Worm (Caenorhabditis elegans) whole organism, late embryonic: ENCODE results near the gene math-24.

Experiments
- C08G9.2 ChIP-seq: sonication (generic microtip); optimal IDR thresholded peaks from 2 replicates; lab custom pipeline; 2016; ENCODE audit warnings: mild to moderate bottlenecking, missing genetic modification characterization, moderate library complexity, missing compliant biosample characterization
- F13H6.1 ChIP-seq: sonication (generic microtip); optimal IDR thresholded peaks from 2 replicates; lab custom pipeline; 2016; ENCODE audit warnings: missing genetic modification characterization, missing compliant biosample characterization
- K02D7.2 ChIP-seq: sonication (generic microtip); optimal IDR thresholded peaks from 2 replicates; lab custom pipeline; 2017; ENCODE audit warnings: mild to moderate bottlenecking, missing genetic modification characterization, missing compliant biosample characterization
- K09A11.1 ChIP-seq: sonication (generic microtip); optimal IDR thresholded peaks from 2 replicates; lab custom pipeline; 2017; ENCODE audit warnings: antibody characterized with exemption, mild to moderate bottlenecking, missing genetic modification characterization, missing compliant biosample characterization; ENCODE audit not compliant: insufficient read depth
- T23F11.4 ChIP-seq: fragments of 200-800 bp; sonication (Bioruptor generic); optimal IDR thresholded peaks from 2 replicates; lab custom pipeline; 2018; ENCODE audit warnings: mild to moderate bottlenecking, missing genetic modification characterization, missing compliant biosample characterization
- ahr-1 ChIP-seq: sonication (generic microtip); optimal IDR thresholded peaks from 2 replicates; lab custom pipeline; 2016; ENCODE audit warnings: missing genetic modification characterization, missing compliant biosample characterization
- ama-1 ChIP-seq: fragments of 150-350 bp; optimal IDR thresholded peaks from 2 replicates; lab custom pipeline; 2014
- ceh-14 ChIP-seq: sonication (generic microtip); optimal IDR thresholded peaks from 2 replicates; lab custom pipeline; 2016; ENCODE audit warnings: missing genotype, missing genetic modification characterization, missing compliant biosample characterization
- ceh-18 ChIP-seq: sonication (generic microtip); optimal IDR thresholded peaks from 2 replicates; lab custom pipeline; 2016; ENCODE audit warnings: missing genetic modification characterization, missing compliant biosample characterization
- ceh-2 ChIP-seq: sonication (generic microtip); optimal IDR thresholded peaks from 2 replicates; lab custom pipeline; 2016; ENCODE audit warnings: missing genotype, missing genetic modification characterization, missing compliant biosample characterization
- ceh-22 ChIP-seq: sonication (generic microtip); optimal IDR thresholded peaks from 2 replicates; lab custom pipeline; 2017; ENCODE audit warnings: missing biosample characterization, missing genetic modification characterization
- ceh-30 ChIP-seq: fragments of 150-350 bp; optimal IDR thresholded peaks from 2 replicates; lab custom pipeline; 2014; ENCODE audit warnings: missing biosample characterization, missing genetic modification characterization
- ceh-31 ChIP-seq: sonication (generic microtip); optimal IDR thresholded peaks from 2 replicates; lab custom pipeline; 2016; ENCODE audit warnings: missing genetic modification characterization, missing compliant biosample characterization
- ceh-6 ChIP-seq: fragments of 200-800 bp; sonication (Bioruptor generic); optimal IDR thresholded peaks from 2 replicates; lab custom pipeline; 2018; ENCODE audit warnings: mild to moderate bottlenecking, missing genetic modification characterization, missing compliant biosample characterization
- che-1 ChIP-seq: sonication (generic microtip); optimal IDR thresholded peaks from 2 replicates; lab custom pipeline; 2016; ENCODE audit warnings: mild to moderate bottlenecking, missing genetic modification characterization, missing compliant biosample characterization
- dmd-4 ChIP-seq: sonication (generic microtip); optimal IDR thresholded peaks from 2 replicates; lab custom pipeline; 2016; ENCODE audit warnings: borderline replicate concordance, missing genetic modification characterization, missing compliant biosample characterization
- elt-2 ChIP-seq: sonication (generic microtip); optimal IDR thresholded peaks from 2 replicates; lab custom pipeline; 2016; ENCODE audit warnings: missing genetic modification reagents, missing genetic modification characterization, missing compliant biosample characterization
- eyg-1 ChIP-seq: sonication (generic microtip); optimal IDR thresholded peaks from 2 replicates; lab custom pipeline; 2016; ENCODE audit warnings: missing genotype, missing genetic modification characterization, missing compliant biosample characterization
- fax-1 ChIP-seq: sonication (generic microtip); optimal IDR thresholded peaks from 2 replicates; lab custom pipeline; 2016; ENCODE audit warnings: missing genotype, missing genetic modification characterization, missing compliant biosample characterization
- fkh-10 ChIP-seq: fragments of 150-350 bp; optimal IDR thresholded peaks from 2 replicates; lab custom pipeline; 2014; ENCODE audit warnings: missing biosample characterization, missing genetic modification reagents, missing genetic modification characterization
- hlh-13 ChIP-seq: fragments of 200-800 bp; sonication (Bioruptor generic); optimal IDR thresholded peaks from 2 replicates; lab custom pipeline; 2018; ENCODE audit warnings: mild to moderate bottlenecking, missing genetic modification characterization, missing compliant biosample characterization
- hlh-15 ChIP-seq: sonication (generic microtip); optimal IDR thresholded peaks from 2 replicates; lab custom pipeline; 2016; ENCODE audit warnings: missing genetic modification characterization, missing compliant biosample characterization
- hlh-6 ChIP-seq: sonication (generic microtip); optimal IDR thresholded peaks from 2 replicates; lab custom pipeline; 2016; ENCODE audit warnings: missing genotype, missing genetic modification characterization, missing compliant biosample characterization
- lim-6 ChIP-seq: sonication (generic microtip); optimal IDR thresholded peaks from 2 replicates; lab custom pipeline; 2016; ENCODE audit warnings: missing genetic modification characterization, missing compliant biosample characterization
- lin-11 ChIP-seq: fragments of 200-800 bp; sonication (Bioruptor generic); optimal IDR thresholded peaks from 2 replicates; lab custom pipeline; 2018; ENCODE audit warnings: mild to moderate bottlenecking, missing genetic modification characterization, missing compliant biosample characterization
- mec-3 ChIP-seq: sonication (generic microtip); optimal IDR thresholded peaks from 2 replicates; lab custom pipeline; 2016; ENCODE audit warnings: borderline replicate concordance, missing genetic modification characterization, missing compliant biosample characterization
- nfya-1 ChIP-seq: sonication (generic microtip); optimal IDR thresholded peaks from 2 replicates; lab custom pipeline; 2017; ENCODE audit warnings: missing genetic modification characterization, mild to moderate bottlenecking, missing compliant biosample characterization, antibody characterized with exemption, moderate library complexity
- nhr-11 ChIP-seq: fragments of 150-350 bp; optimal IDR thresholded peaks from 2 replicates; lab custom pipeline; 2014; ENCODE audit warnings: missing biosample characterization, missing genetic modification characterization
- nhr-232 ChIP-seq: sonication (generic microtip); optimal IDR thresholded peaks from 2 replicates; lab custom pipeline; 2016; ENCODE audit warnings: missing genetic modification characterization, missing compliant biosample characterization
- odd-2 ChIP-seq: sonication (generic microtip); optimal IDR thresholded peaks from 2 replicates; lab custom pipeline; 2017; ENCODE audit warnings: antibody characterized with exemption, mild to moderate bottlenecking, missing genetic modification characterization, missing compliant biosample characterization
- pax-1 ChIP-seq: fragments of 150-350 bp; optimal IDR thresholded peaks from 2 replicates; lab custom pipeline; 2014; ENCODE audit warnings: missing biosample characterization, missing genetic modification characterization
- pha-4 ChIP-seq: fragments of 150-350 bp; optimal IDR thresholded peaks from 2 replicates; lab custom pipeline; 2018; ENCODE audit warnings: missing biosample characterization, missing genetic modification reagents, missing genetic modification characterization
- pqm-1 ChIP-seq: sonication (generic microtip); optimal IDR thresholded peaks from 2 replicates; lab custom pipeline; 2016; ENCODE audit warnings: missing genetic modification characterization, missing compliant biosample characterization
- rnt-1 ChIP-seq: sonication (generic microtip); optimal IDR thresholded peaks from 2 replicates; lab custom pipeline; 2016; ENCODE audit warnings: missing genetic modification characterization, missing compliant biosample characterization
- syd-9 ChIP-seq: sonication (generic microtip); optimal IDR thresholded peaks from 2 replicates; lab custom pipeline; 2016; ENCODE audit warnings: mild to moderate bottlenecking, missing genetic modification characterization, moderate library complexity, missing compliant biosample characterization
- tbx-2 ChIP-seq: sonication (generic microtip); optimal IDR thresholded peaks from 2 replicates; lab custom pipeline; 2016; ENCODE audit warnings: missing genetic modification characterization, missing compliant biosample characterization
- unc-42 ChIP-seq: sonication (generic microtip); optimal IDR thresholded peaks from 2 replicates; lab custom pipeline; 2016; ENCODE audit warnings: missing genotype, missing genetic modification characterization, missing compliant biosample characterization
- unc-86 ChIP-seq: sonication (generic microtip); optimal IDR thresholded peaks from 2 replicates; lab custom pipeline; 2016; ENCODE audit warnings: missing genetic modification characterization, missing compliant biosample characterization
- ztf-16 ChIP-seq: sonication (generic microtip); optimal IDR thresholded peaks from 2 replicates; lab custom pipeline; 2017; ENCODE audit warnings: missing genetic modification characterization, missing compliant biosample characterization

Gene math-24

ce11 chrII:1899934-1900333 is at the start of gene math-24:
TSS of gene math-24 (plus strand) at chrII:1900234.
- TF ChIP-seq pax-1 (tag; lab: Kevin White, UChicago): no peak
- TF ChIP-seq ahr-1: no peak
- TF ChIP-seq ceh-14 (tag; lab: Kevin White, UChicago): no peak
- TF ChIP-seq unc-86 (tag; lab: Kevin White, UChicago): no peak
- no peak for TF ChIP-seq nhr-11 (tag; lab: Kevin White, UChicago)
- no peak for TF ChIP-seq nhr-232 (tag; lab: Kevin White, UChicago)
- no peak for TF ChIP-seq K02D7.2
- no peak for TF ChIP-seq dmd-4 (tag; lab: Kevin White, UChicago)
- TF ChIP-seq rnt-1 (tag; lab: Kevin White, UChicago): no peak
- TF ChIP-seq ceh-31 (tag; lab: Kevin White, UChicago): no peak
- no peak for TF ChIP-seq fkh-10
- no peak for TF ChIP-seq ceh-6 (GFP tag; lab: Kevin White, UChicago)

- TF ChIP-seq ceh-22 (tag; lab: Kevin White, UChicago) (no peak), nfya-1 (tag; lab: Kevin White, UChicago) (no peak), hlh-15 (no peak)
- TF ChIP-seq, all 69 proteins: peak for 0
These were observed 49.7 kb upstream of the math-24 start, which contains the start of gene fbxb-96 for ce11 chrII:1850299-1850698. TSS of gene fbxb-96 (minus strand) at chrII:1850399.

- TF ChIP-seq rnt-1 (tag; lab: Kevin White, UChicago) (no peak), odd-2 (no peak), elt-2 (tag; lab: Kevin White, UChicago) (peak; percentile 89), ama-1 (lab: Kevin White, UChicago) (no peak)
These were observed 49.2 kb upstream of the math-24 start, which contains the start of gene C52E2.3 for ce11 chrII:1850840-1851294. TSS of gene C52E2.3 (plus strand) at chrII:1851244.

- TF ChIP-seq elt-2 (tag; lab: Kevin White, UChicago) (peak; percentile 99), ceh-18 (tag; lab: Kevin White, UChicago) (no peak), fkh-10 (no peak), K09A11.1 (tag; lab: Kevin White, UChicago) (no peak), hlh-6 (no peak), che-1 (tag; lab: Kevin White, UChicago) (no peak), tbx-2 (no peak), pqm-1 (tag; lab: Kevin White, UChicago) (peak; percentile 79), hlh-13 (GFP tag; lab: Kevin White, UChicago) (no peak), ceh-30 (no peak), ceh-2 (tag; lab: Kevin White, UChicago) (no peak), T23F11.4 (GFP tag; lab: Kevin White, UChicago) (no peak), unc-42 (tag; lab: Kevin White, UChicago) (no peak), eyg-1 (tag; lab: Kevin White, UChicago) (no peak), syd-9 (no peak)
These were observed 48.3 kb upstream of the math-24 start for ce11 chrII:1851716-1852115.

- TF ChIP-seq mec-3 (tag; lab: Kevin White, UChicago) (no peak), F13H6.1 (no peak), pha-4 (tag; lab: Kevin White, UChicago) (no peak), C08G9.2 (no peak), lim-6 (tag; lab: Kevin White, UChicago) (no peak), fax-1 (tag; lab: Kevin White, UChicago) (no peak), lin-11 (tag; lab: Kevin White, UChicago) (no peak), K09A11.1 (tag; lab: Kevin White, UChicago) (no peak), ztf-16 (tag; lab: Kevin White, UChicago) (no peak), dmd-4 (tag; lab: Kevin White, UChicago) (no peak), pax-1 (tag; lab: Kevin White, UChicago) (no peak)
These were observed 47.5 kb upstream of the math-24 start, which contains the start of gene C52E2.2 for ce11 chrII:1852503-1852902. TSS of gene C52E2.2 (plus strand) at chrII:1852803.
